Fruit fly (Drosophila melanogaster) whole organism, prepupa: ENCODE results near the gene eyg.

Experiments used
- Blimp-1 ChIP-seq: fragments of 200-800 bp; sonication (Bioruptor generic); optimal IDR thresholded peaks from 3 replicates; lab custom pipeline; 2017; ENCODE audit warnings: missing biosample characterization, missing genetic modification characterization, mild to moderate bottlenecking, moderate library complexity, missing genetic modification reagents
- Eip75B ChIP-seq: fragments of 200-800 bp; sonication (Bioruptor generic); optimal IDR thresholded peaks from 3 replicates; lab custom pipeline; 2016; ENCODE audit warnings: missing biosample characterization, missing genetic modification characterization
- Gug ChIP-seq: fragments of 200-800 bp; sonication (Bioruptor generic); IDR thresholded peaks from 2 replicates; pipeline ENCODE4 v1.3.6; 2022; ENCODE audit warnings: missing biosample characterization, missing genetic modification characterization
- Sox15 ChIP-seq: fragments of 200-800 bp; sonication (Bioruptor generic); optimal IDR thresholded peaks from 3 replicates; lab custom pipeline; 2016; ENCODE audit warnings: missing biosample characterization, missing genetic modification characterization
- salr ChIP-seq, 2 experiments: fragments of 200-800 bp; sonication (Bioruptor generic); optimal IDR thresholded peaks; 3 replicates each; lab custom pipeline; 2016 to 2018; ENCODE audit warnings: missing biosample characterization in 2 of 2, missing genetic modification characterization in 2 of 2, mild to moderate bottlenecking in 1 of 2

DNA sequence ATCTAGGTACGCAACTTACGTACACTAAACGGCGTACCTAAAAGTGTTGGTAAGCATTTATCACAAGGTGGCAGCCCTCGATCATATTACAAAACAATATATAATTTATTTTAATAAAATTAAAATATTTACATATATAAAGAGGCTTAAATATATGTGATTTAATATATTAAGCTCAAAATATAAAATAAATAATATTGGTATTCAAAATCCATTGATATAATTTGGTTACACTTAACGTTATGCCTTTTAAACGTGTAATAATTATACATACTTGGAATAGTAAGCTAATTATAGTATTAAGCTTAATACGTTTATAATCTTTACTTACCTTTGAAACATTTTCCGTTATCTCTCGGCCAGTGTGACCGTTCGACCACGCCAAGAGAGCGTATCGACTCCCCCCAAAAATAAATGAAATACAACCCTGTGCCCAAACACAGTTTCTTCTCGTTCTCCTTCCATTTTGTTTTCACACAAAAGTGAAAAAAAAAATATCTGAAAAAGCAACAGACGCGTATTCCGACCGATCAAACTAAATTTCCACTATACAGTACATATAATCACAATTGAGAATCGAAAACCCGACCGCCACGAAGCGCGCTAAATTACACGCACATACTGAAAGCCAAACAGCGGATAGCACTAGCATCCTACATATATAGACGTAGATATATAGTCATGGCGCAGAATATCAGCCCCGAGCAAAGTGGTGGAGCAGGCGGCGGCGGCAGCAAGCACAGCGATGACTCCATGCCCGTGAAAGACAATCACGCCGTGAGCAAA lies 36.2 kb upstream of the eyg start, which contains the start of the genes CG10646 and vih:
- no peak for TF ChIP-seq Eip75B
- no peak for TF ChIP-seq Sox15
- no peak for TF ChIP-seq salr (GFP tag; optimal IDR thresholded peaks at IDR 0.05; lab: Kevin White, UChicago)
- TF ChIP-seq Blimp-1 (GFP tag; lab: Kevin White, UChicago) = no peak
- TF ChIP-seq Gug (GFP tag; lab: Robert Waterston, UW) = no peak
